Worm (Caenorhabditis elegans) whole organism, young adult: ENCODE measurements around the gene K09B11.5.
"Not testable (repeated sequence)": the region's sequence is repeated elsewhere in the genome, so short reads cannot be mapped to it uniquely, and the experiment has no call there.

Experiments used
- F33H1.4 ChIP-seq: fragments of 200-800 bp; sonication (Bioruptor generic); IDR thresholded peaks from 2 replicates; pipeline ENCODE4 v1.3.6; 2022; ENCODE audit warnings: missing genetic modification reagents, missing genetic modification characterization, missing compliant biosample characterization
- F49E8.2 ChIP-seq: sonication (generic microtip); optimal IDR thresholded peaks from 3 replicates; lab custom pipeline; 2017; ENCODE audit warnings: missing genetic modification characterization, mild to moderate bottlenecking, missing compliant biosample characterization, antibody characterized with exemption, moderate library complexity; ENCODE audit not compliant: insufficient read depth
- F57A8.1 ChIP-seq: fragments of 200-800 bp; sonication (Bioruptor generic); optimal IDR thresholded peaks from 2 replicates; lab custom pipeline; 2018; ENCODE audit warnings: mild to moderate bottlenecking, missing genetic modification characterization, moderate library complexity, missing compliant biosample characterization
- aptf-3 ChIP-seq: fragments of 200-800 bp; sonication (Bioruptor generic); IDR thresholded peaks from 2 replicates; pipeline ENCODE4 v1.3.6; 2022; ENCODE audit warnings: missing genetic modification characterization, missing compliant biosample characterization
- ceh-79 ChIP-seq: sonication (generic microtip); optimal IDR thresholded peaks from 2 replicates; lab custom pipeline; 2017; ENCODE audit warnings: mild to moderate bottlenecking, missing genetic modification characterization, missing compliant biosample characterization
- lir-1 ChIP-seq: fragments of 200-800 bp; sonication (Bioruptor generic); conservative IDR thresholded peaks from 2 replicates; pipeline ENCODE4 v1.3.6; 2022; ENCODE audit warnings: missing genetic modification reagents, missing genetic modification characterization, missing compliant biosample characterization
- madf-8 ChIP-seq: fragments of 200-800 bp; sonication (Bioruptor generic); conservative IDR thresholded peaks from 2 replicates; pipeline ENCODE4 v1.3.6; 2022; ENCODE audit warnings: missing genetic modification reagents, missing genetic modification characterization, missing compliant biosample characterization
- snpc-4 ChIP-seq, 5 experiments: fragments of 150-350 bp in 1 of 5; sonication (generic microtip) in 4 of 5; optimal IDR thresholded peaks; 2 replicates each; lab custom pipeline; 2014 to 2018; ENCODE audit warnings: missing genetic modification characterization in 5 of 5, missing biosample characterization in 3 of 5, antibody characterized with exemption in 2 of 5, mild to moderate bottlenecking in 2 of 5, missing compliant biosample characterization in 2 of 5, missing genotype in 2 of 5, moderate library complexity in 2 of 5, missing genetic modification reagents in 1 of 5

DNA sequence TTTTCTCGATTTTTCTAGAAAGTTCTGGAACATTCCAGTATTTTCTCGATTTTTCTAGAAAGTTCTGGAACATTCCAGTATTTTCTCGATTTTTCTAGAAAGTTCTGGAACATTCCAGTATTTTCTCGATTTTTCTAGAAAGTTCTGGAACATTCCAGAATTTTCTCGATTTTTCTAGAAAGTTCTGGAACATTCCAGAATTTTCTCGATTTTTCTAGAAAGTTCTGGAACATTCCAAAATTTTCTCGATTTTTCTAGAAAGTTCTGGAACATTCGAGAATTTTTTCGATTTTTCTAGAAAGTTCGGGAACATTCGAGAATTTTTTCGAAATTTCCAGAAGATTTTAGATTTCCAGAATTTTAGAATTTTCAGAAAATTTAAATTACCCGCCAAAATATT, 30.1 kb upstream of the K09B11.5 start:
- TF ChIP-seq madf-8 (GFP tag; lab: Robert Waterston, UW); ceh-79 (tag; lab: Kevin White, UChicago); snpc-4 (GFP tag; optimal IDR thresholded peaks at IDR 0.05; lab: Kevin White, UChicago); snpc-4 (tag; optimal IDR thresholded peaks at IDR 0.05; lab: Kevin White, UChicago); F49E8.2 (tag; lab: Kevin White, UChicago); F57A8.1; lir-1 (GFP tag; lab: Robert Waterston, UW); F33H1.4 (GFP tag; lab: Robert Waterston, UW): not testable (repeated sequence)
- 0 out of 2 replicates have a peak, but pooled peaks have one; percentile 28 for TF ChIP-seq aptf-3 (GFP tag; lab: Robert Waterston, UW)
